Worm (Caenorhabditis elegans): ENCODE measurements around the gene mrpl-45.
A peak's percentile ranks its signal among the peaks of the same experiment; 100 is the strongest.

The mrpl-45 gene

ce11 chrIII:1243199-1243598 lies 41.4 kb upstream of the mrpl-45 start, which contains the start of gene fbxa-63 (continued):
- no peak for TF ChIP-seq pqm-1 (tag; optimal IDR thresholded peaks at IDR 0.05)
- no peak for TF ChIP-seq hlh-17 (GFP tag; optimal IDR thresholded peaks at IDR 0.05; ENCODE audit: borderline replicate concordance)
- no peak for TF ChIP-seq hlh-4 (tag; optimal IDR thresholded peaks at IDR 0.05)
- TF ChIP-seq C34B4.2 (tag; optimal IDR thresholded peaks at IDR 0.05), result no peak
- no peak for TF ChIP-seq grh-1 (GFP tag; IDR thresholded peaks at IDR 0.05)
- TF ChIP-seq ztf-4 (tag; optimal IDR thresholded peaks at IDR 0.05), result no peak
- TF ChIP-seq egl-27 (tag; optimal IDR thresholded peaks at IDR 0.05), result no peak
- TF ChIP-seq irx-1 (tag; optimal IDR thresholded peaks at IDR 0.05), result no peak
- no peak for TF ChIP-seq lin-39 (tag; optimal IDR thresholded peaks at IDR 0.05)
- TF ChIP-seq nhr-237 (tag; optimal IDR thresholded peaks at IDR 0.05), result no peak
- peak; percentile 30 to 64 for TF ChIP-seq lsy-2 (tag; optimal IDR thresholded peaks at IDR 0.05)
- no peak for TF ChIP-seq ceh-90 (tag; optimal IDR thresholded peaks at IDR 0.05)
- TF ChIP-seq unc-62 (GFP tag; optimal IDR thresholded peaks at IDR 0.05), result no peak
- TF ChIP-seq isw-1 (GFP tag; IDR thresholded peaks at IDR 0.05), result no peak
- TF ChIP-seq vab-15 (tag; optimal IDR thresholded peaks at IDR 0.05), result no peak
- no peak for TF ChIP-seq fkh-8 (tag; optimal IDR thresholded peaks at IDR 0.05)
- TF ChIP-seq alr-1 (tag; optimal IDR thresholded peaks at IDR 0.05; ENCODE audit: borderline replicate concordance), result no peak
- TF ChIP-seq efl-3 (GFP tag; optimal IDR thresholded peaks at IDR 0.05), result no peak
- no peak for TF ChIP-seq nhr-85 (tag)
- no peak for TF ChIP-seq ceh-88 (GFP tag; IDR thresholded peaks at IDR 0.05)
- no peak for TF ChIP-seq nhr-12 (tag; optimal IDR thresholded peaks at IDR 0.05)
- TF ChIP-seq mab-9 (GFP tag; IDR thresholded peaks at IDR 0.05), result no peak
- no peak for TF ChIP-seq unc-86 (tag; optimal IDR thresholded peaks at IDR 0.05)
- TF ChIP-seq lin-35 (GFP tag; optimal IDR thresholded peaks at IDR 0.05), result peak; percentile 26 to 47
- no peak for TF ChIP-seq aly-2 (tag; optimal IDR thresholded peaks at IDR 0.05)
- no peak for TF ChIP-seq fkh-10 (GFP tag; optimal IDR thresholded peaks at IDR 0.05)
- TF ChIP-seq nhr-47 (tag; optimal IDR thresholded peaks at IDR 0.05), result peak; percentile 37
- no peak for TF ChIP-seq ceh-63 (GFP tag; optimal IDR thresholded peaks at IDR 0.05)
- TF ChIP-seq C04F5.9 (tag; optimal IDR thresholded peaks at IDR 0.05), result no peak
- no peak for TF ChIP-seq snpc-4 (tag; optimal IDR thresholded peaks at IDR 0.05)
- no peak for TF ChIP-seq lir-3 (tag; optimal IDR thresholded peaks at IDR 0.05; ENCODE audit: poor library complexity)
- no peak for TF ChIP-seq pag-3 (tag; optimal IDR thresholded peaks at IDR 0.05; ENCODE audit: borderline replicate concordance, insufficient read depth)
- TF ChIP-seq swsn-7 (tag; optimal IDR thresholded peaks at IDR 0.05), result peak; percentile 10
- TF ChIP-seq tlp-1 (tag; optimal IDR thresholded peaks at IDR 0.05), result no peak
- no peak for TF ChIP-seq hpl-2 (GFP tag; optimal IDR thresholded peaks at IDR 0.05)
- no peak for TF ChIP-seq lin-15B (tag; optimal IDR thresholded peaks at IDR 0.05)
- TF ChIP-seq mef-2 (tag; optimal IDR thresholded peaks at IDR 0.05), result no peak
- TF ChIP-seq zip-4 (GFP tag; optimal IDR thresholded peaks at IDR 0.05), result peak; percentile 2
- no peak for TF ChIP-seq egl-13 (tag; optimal IDR thresholded peaks at IDR 0.05)
- no peak for TF ChIP-seq ces-1 (GFP tag; optimal IDR thresholded peaks at IDR 0.05)
- TF ChIP-seq jun-1 (tag; optimal IDR thresholded peaks at IDR 0.05), result peak; percentile 28
- peak; percentile 49 to 64 for TF ChIP-seq efl-1 (optimal IDR thresholded peaks at IDR 0.05)
- TF ChIP-seq efl-1 (GFP tag; optimal IDR thresholded peaks at IDR 0.05 in 1 of 2), result peak; percentile 26 to 92
- TF ChIP-seq sptf-1 (tag; optimal IDR thresholded peaks at IDR 0.05), result no peak
- TF ChIP-seq unc-98 (GFP tag; IDR thresholded peaks at IDR 0.05), result no peak
- TF ChIP-seq nhr-19 (GFP tag; conservative IDR thresholded peaks at IDR 0.05), result no peak
- no peak for TF ChIP-seq aha-1 (tag; optimal IDR thresholded peaks at IDR 0.05)
- no peak for TF ChIP-seq nhr-84 (tag; optimal IDR thresholded peaks at IDR 0.05)
- peak; percentile 81 for TF ChIP-seq skn-1 (tag; optimal IDR thresholded peaks at IDR 0.05)
- TF ChIP-seq ceh-8 (GFP tag; optimal IDR thresholded peaks at IDR 0.05), result no peak
- no peak for TF ChIP-seq mep-1 (tag; optimal IDR thresholded peaks at IDR 0.05)
- no peak for TF ChIP-seq ets-5 (GFP tag; IDR thresholded peaks at IDR 0.05)
- peak in 1 of 6 experiments; percentile 19 for TF ChIP-seq elt-3 (tag; optimal IDR thresholded peaks at IDR 0.05)
- no peak for TF ChIP-seq C16A3.4 (tag; optimal IDR thresholded peaks at IDR 0.05)
